Worm (Caenorhabditis elegans): ENCODE data around the gene ZK105.14.

Gene ZK105.14

DNA sequence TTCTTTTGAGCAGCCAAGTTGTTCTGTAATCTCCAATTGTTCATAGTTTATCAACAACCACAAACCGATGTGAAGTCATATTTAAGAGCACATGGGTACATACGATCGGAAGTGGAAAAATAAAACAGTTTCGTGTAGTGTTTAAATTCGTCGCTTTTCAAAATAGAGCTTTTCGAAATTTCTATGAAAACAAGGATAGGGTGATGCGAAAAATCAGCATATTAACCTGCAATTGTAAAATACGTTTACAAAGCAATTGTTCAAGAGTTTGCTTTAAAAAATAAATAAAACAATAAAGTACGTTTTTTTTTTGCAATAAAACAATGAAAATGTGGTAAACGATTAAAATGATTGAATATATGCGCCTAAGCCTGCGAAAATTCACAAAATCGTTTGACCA, at the start of gene ZK105.14:
TSS of gene ZK105.14 (minus strand) at position 101 of the 400 bp plus-strand sequence.
- no peak for TF ChIP-seq Y22D7AL.16 (tag; optimal IDR thresholded peaks at IDR 0.05)
- no peak for TF ChIP-seq ceh-9 (tag; optimal IDR thresholded peaks at IDR 0.05)
- TF ChIP-seq ahr-1 (tag; optimal IDR thresholded peaks at IDR 0.05): no peak

DNA sequence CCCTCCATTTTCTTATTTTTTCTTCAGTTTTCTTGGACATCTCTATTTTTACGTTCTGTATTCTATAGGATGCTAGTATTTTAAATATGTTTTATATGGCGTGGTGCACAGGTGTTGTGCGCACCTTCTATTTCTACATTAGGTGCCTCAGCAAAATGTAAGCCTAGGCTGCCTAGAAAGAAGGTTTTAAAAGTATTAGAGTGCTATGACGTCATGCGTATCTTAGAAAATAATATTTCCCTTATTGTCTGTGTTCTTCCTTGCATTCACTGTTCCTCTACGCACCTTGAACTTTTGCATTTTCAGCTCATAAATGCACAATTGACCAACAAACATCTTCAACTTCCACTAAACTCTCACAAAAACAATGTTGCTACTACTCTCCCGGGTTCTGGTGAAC, 49.1 kb upstream of the ZK105.14 start, which contains the start of gene frpr-3:
TSS of gene frpr-3 (plus strand) at position 301 of the 400 bp plus-strand sequence.
- TF ChIP-seq mec-3 (tag; optimal IDR thresholded peaks at IDR 0.05; ENCODE audit: borderline replicate concordance) (no peak), ama-1 (optimal IDR thresholded peaks at IDR 0.05) (no peak), fkh-6 (tag; optimal IDR thresholded peaks at IDR 0.05) (no peak), K02D7.2 (tag; optimal IDR thresholded peaks at IDR 0.05) (no peak), eyg-1 (tag; optimal IDR thresholded peaks at IDR 0.05) (no peak), sox-4 (tag; optimal IDR thresholded peaks at IDR 0.05) (no peak), ceh-18 (tag; optimal IDR thresholded peaks at IDR 0.05) (no peak), dmd-4 (tag; optimal IDR thresholded peaks at IDR 0.05; ENCODE audit: borderline replicate concordance) (no peak), hlh-15 (tag; optimal IDR thresholded peaks at IDR 0.05) (no peak), ceh-2 (tag; optimal IDR thresholded peaks at IDR 0.05) (no peak), ceh-6 (GFP tag; optimal IDR thresholded peaks at IDR 0.05) (no peak), fax-1 (tag; optimal IDR thresholded peaks at IDR 0.05) (no peak), odd-2 (tag; optimal IDR thresholded peaks at IDR 0.05) (no peak), nfya-1 (tag; optimal IDR thresholded peaks at IDR 0.05) (no peak), ets-4 (tag; optimal IDR thresholded peaks at IDR 0.05) (no peak), pha-2 (tag; optimal IDR thresholded peaks at IDR 0.05) (no peak)

DNA sequence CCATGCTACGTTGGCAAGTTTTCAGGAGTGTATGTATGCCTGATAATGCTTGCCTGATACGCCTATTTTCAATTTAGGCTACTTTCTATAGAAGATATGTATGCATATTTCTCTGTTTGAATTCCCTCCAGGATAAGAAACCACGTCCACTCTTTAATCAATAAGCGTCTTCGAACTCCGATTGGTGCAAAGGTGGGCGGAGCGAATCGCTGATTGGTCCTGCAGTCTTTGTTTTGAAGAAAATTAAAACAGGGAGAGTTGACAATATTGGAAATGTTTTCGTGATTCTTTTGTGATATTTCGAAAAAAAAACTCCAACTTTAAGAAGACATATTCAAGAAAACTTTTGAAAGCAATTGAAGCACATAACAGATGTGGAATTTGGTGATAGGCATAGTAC, 40.1 kb upstream of the ZK105.14 start:
- peak; percentile 78 for TF ChIP-seq nfya-1 (tag; optimal IDR thresholded peaks at IDR 0.05)
- TF ChIP-seq ceh-30 (tag; optimal IDR thresholded peaks at IDR 0.05): no peak

DNA sequence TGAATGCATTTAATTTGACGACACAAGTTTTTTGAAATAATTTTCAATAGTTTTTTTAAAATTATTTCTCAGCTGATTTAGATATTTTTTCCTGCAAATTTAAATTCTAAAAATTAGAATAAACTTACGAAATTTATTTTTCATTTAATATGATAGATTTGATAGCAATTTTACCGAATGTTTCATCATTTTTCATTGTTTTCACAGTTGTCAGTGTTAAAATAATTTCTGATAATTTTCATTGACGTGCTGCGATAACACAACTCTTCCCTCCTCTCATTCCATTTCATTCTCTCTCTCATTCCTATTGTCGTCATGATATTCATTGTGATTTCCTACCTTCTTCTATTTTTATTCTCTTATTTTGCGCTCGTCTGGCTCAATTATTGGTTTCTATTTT, 38.3 kb upstream of the ZK105.14 start, which contains the start of gene hint-3:
TSS of gene hint-3 (plus strand) at position 301 of the 400 bp plus-strand sequence.
- TF ChIP-seq pax-1 (tag; optimal IDR thresholded peaks at IDR 0.05): no peak
- no peak for TF ChIP-seq pha-4 (tag; optimal IDR thresholded peaks at IDR 0.05)
- TF ChIP-seq npax-4 (tag; optimal IDR thresholded peaks at IDR 0.05): no peak
- no peak for TF ChIP-seq rnt-1 (tag; optimal IDR thresholded peaks at IDR 0.05)
- TF ChIP-seq pros-1 (tag; optimal IDR thresholded peaks at IDR 0.05): no peak
- no peak for TF ChIP-seq ama-1 (optimal IDR thresholded peaks at IDR 0.05)
- no peak for TF ChIP-seq ceh-22 (tag; optimal IDR thresholded peaks at IDR 0.05)
- TF ChIP-seq lin-11 (tag; optimal IDR thresholded peaks at IDR 0.05): no peak
- TF ChIP-seq nfya-1 (tag; optimal IDR thresholded peaks at IDR 0.05): no peak
- no peak for TF ChIP-seq fax-1 (tag; optimal IDR thresholded peaks at IDR 0.05)
- no peak for TF ChIP-seq C38D4.7 (GFP tag; optimal IDR thresholded peaks at IDR 0.05)
- no peak for TF ChIP-seq hlh-15 (tag; optimal IDR thresholded peaks at IDR 0.05)
- TF ChIP-seq C08G9.2 (tag; optimal IDR thresholded peaks at IDR 0.05): no peak
- TF ChIP-seq ceh-9 (tag; optimal IDR thresholded peaks at IDR 0.05): no peak
- TF ChIP-seq unc-42 (tag; optimal IDR thresholded peaks at IDR 0.05): no peak
- no peak for TF ChIP-seq hlh-30 (tag; optimal IDR thresholded peaks at IDR 0.05; ENCODE audit: insufficient read depth)
- no peak for TF ChIP-seq fkh-6 (tag; optimal IDR thresholded peaks at IDR 0.05)
- no peak for TF ChIP-seq ceh-6 (GFP tag; optimal IDR thresholded peaks at IDR 0.05)

DNA sequence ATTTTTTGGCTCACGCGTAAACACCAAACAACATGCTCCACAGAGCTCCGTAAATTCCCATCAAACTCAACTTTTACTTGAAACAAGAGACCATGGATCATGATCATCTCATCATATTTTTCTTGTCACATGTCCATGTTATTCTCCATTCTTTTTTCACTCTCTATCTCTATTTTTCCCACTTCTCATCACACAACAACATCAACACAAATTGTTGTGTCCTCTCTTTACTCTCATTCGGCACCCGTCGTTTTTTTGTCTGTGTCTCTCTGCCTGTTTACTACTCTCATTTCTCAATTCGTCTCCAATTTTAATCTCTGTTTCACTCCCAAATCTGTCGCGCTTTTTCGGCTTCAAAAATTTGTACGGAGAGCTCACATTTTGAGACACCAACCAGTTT, 37.4 kb upstream of the ZK105.14 start:
- no peak for TF ChIP-seq hlh-6 (tag; optimal IDR thresholded peaks at IDR 0.05)
- TF ChIP-seq fkh-6 (tag; optimal IDR thresholded peaks at IDR 0.05): no peak
- TF ChIP-seq unc-55 (GFP tag; optimal IDR thresholded peaks at IDR 0.05): peak; percentile 65
- TF ChIP-seq unc-42 (tag; optimal IDR thresholded peaks at IDR 0.05): peak; percentile 73
- no peak for TF ChIP-seq pha-2 (tag; optimal IDR thresholded peaks at IDR 0.05)
- no peak for TF ChIP-seq ceh-31 (tag; optimal IDR thresholded peaks at IDR 0.05)
- peak; percentile 0 for TF ChIP-seq hlh-30 (tag; optimal IDR thresholded peaks at IDR 0.05; ENCODE audit: insufficient read depth)
- TF ChIP-seq ceh-18 (tag; optimal IDR thresholded peaks at IDR 0.05): peak; percentile 45
- no peak for TF ChIP-seq lim-6 (tag; optimal IDR thresholded peaks at IDR 0.05)
